Fruit fly (Drosophila melanogaster) whole organism, embryonic: ENCODE results near the gene CG31050.

Source experiments
- Adf1 ChIP-seq: fragments of 200-800 bp; sonication (Bioruptor generic); IDR thresholded peaks from 2 replicates; pipeline ENCODE4 v1.3.6; 2022; ENCODE audit warnings: missing biosample characterization, missing genetic modification characterization
- Aef1 ChIP-seq: fragments of 200-800 bp; sonication (Bioruptor generic); IDR thresholded peaks from 3 replicates; pipeline ENCODE4 v1.3.6; 2022; ENCODE audit warnings: missing biosample characterization, missing genetic modification characterization
- Awh ChIP-seq: fragments of 200-800 bp; sonication (Bioruptor generic); IDR thresholded peaks from 2 replicates; pipeline ENCODE4, ENCODE4 v1.3.6; 2022; ENCODE audit warnings: missing biosample characterization, missing genetic modification characterization
- Bgb ChIP-seq: fragments of 200-800 bp; sonication (Bioruptor generic); IDR thresholded peaks from 2 replicates; pipeline ENCODE4 v1.3.6; 2022; ENCODE audit warnings: missing biosample characterization, missing genetic modification characterization; ENCODE audit not compliant: partially characterized antibody
- CG10366 ChIP-seq: fragments of 200-800 bp; sonication (Bioruptor generic); IDR thresholded peaks from 2 replicates; pipeline ENCODE4 v1.3.6; 2022; ENCODE audit warnings: missing biosample characterization, missing genetic modification characterization
- CG10979 ChIP-seq: fragments of 200-800 bp; sonication (Bioruptor generic); optimal IDR thresholded peaks from 2 replicates; lab custom pipeline; 2018; ENCODE audit warnings: missing biosample characterization, mild to moderate bottlenecking, missing genetic modification characterization, moderate library complexity
- CG11398 ChIP-seq: fragments of 200-800 bp; sonication (Bioruptor generic); optimal IDR thresholded peaks from 2 replicates; lab custom pipeline; 2016; ENCODE audit warnings: missing biosample characterization, missing genetic modification characterization
- CG14710 ChIP-seq: fragments of 200-800 bp; sonication (Bioruptor generic); optimal IDR thresholded peaks from 3 replicates; lab custom pipeline; 2019; ENCODE audit warnings: missing biosample characterization, mild to moderate bottlenecking, missing genetic modification characterization, moderate library complexity
- CG15479 ChIP-seq: fragments of 200-800 bp; sonication (Bioruptor generic); optimal IDR thresholded peaks from 3 replicates; lab custom pipeline; 2019; ENCODE audit warnings: missing biosample characterization, mild to moderate bottlenecking, missing genetic modification characterization, moderate library complexity
- CG1603 ChIP-seq: fragments of 200-800 bp; sonication (Bioruptor generic); optimal IDR thresholded peaks from 2 replicates; lab custom pipeline; 2019; ENCODE audit warnings: missing biosample characterization, mild to moderate bottlenecking, missing genetic modification characterization, moderate library complexity
- CG17328 ChIP-seq: fragments of 200-800 bp; sonication (Bioruptor generic); IDR thresholded peaks from 2 replicates; pipeline ENCODE4 v1.3.6; 2022; ENCODE audit warnings: missing biosample characterization, missing genetic modification characterization
- CG17361 ChIP-seq: fragments of 200-800 bp; sonication (Bioruptor generic); IDR thresholded peaks from 3 replicates; pipeline ENCODE4 v1.3.6; 2022; ENCODE audit warnings: missing biosample characterization, missing genetic modification characterization
- CG17829 ChIP-seq: fragments of 200-800 bp; optimal IDR thresholded peaks from 2 replicates; lab custom pipeline; 2019; ENCODE audit warnings: missing biosample characterization, mild to moderate bottlenecking, missing genetic modification characterization, moderate library complexity
- CG18262 ChIP-seq: fragments of 200-800 bp; optimal IDR thresholded peaks from 3 replicates; lab custom pipeline; 2019; ENCODE audit warnings: missing biosample characterization, mild to moderate bottlenecking, missing genetic modification characterization, moderate library complexity
- CG2875 ChIP-seq: fragments of 200-800 bp; sonication (Bioruptor generic); optimal IDR thresholded peaks from 2 replicates; lab custom pipeline; 2017; ENCODE audit warnings: missing biosample characterization, mild to moderate bottlenecking, missing genetic modification characterization, missing genetic modification reagents
- CG31224 ChIP-seq: fragments of 200-800 bp; sonication (Bioruptor generic); IDR thresholded peaks from 2 replicates; pipeline ENCODE4 v1.3.6; 2022; ENCODE audit warnings: missing biosample characterization, missing genetic modification characterization
- CG31365 ChIP-seq: fragments of 200-800 bp; sonication (Bioruptor generic); optimal IDR thresholded peaks from 2 replicates; lab custom pipeline; 2018; ENCODE audit warnings: missing biosample characterization, mild to moderate bottlenecking, missing genetic modification characterization
- CG3726 ChIP-seq: fragments of 200-800 bp; sonication (Bioruptor generic); IDR thresholded peaks from 3 replicates; pipeline ENCODE4, ENCODE4 v1.3.6; 2022; ENCODE audit warnings: missing biosample characterization, missing genetic modification characterization
- CG4360 ChIP-seq: fragments of 200-800 bp; sonication (Bioruptor generic); IDR thresholded peaks from 2 replicates; pipeline ENCODE4 v1.3.6; 2022; ENCODE audit warnings: missing biosample characterization, missing genetic modification characterization
- CG4820 ChIP-seq: fragments of 200-800 bp; sonication (Bioruptor generic); optimal IDR thresholded peaks from 3 replicates; lab custom pipeline; 2016; ENCODE audit warnings: missing biosample characterization, missing genetic modification characterization
- CG5180 ChIP-seq: fragments of 200-800 bp; sonication (Bioruptor generic); optimal IDR thresholded peaks from 3 replicates; lab custom pipeline; 2017; ENCODE audit warnings: missing biosample characterization, missing genetic modification characterization, mild to moderate bottlenecking, moderate library complexity, missing genetic modification reagents
- CG8290 ChIP-seq, 3 experiments: fragments of 200-800 bp; sonication (Bioruptor generic); optimal IDR thresholded peaks; 2 replicates each; lab custom pipeline; 2016 to 2019; ENCODE audit warnings: missing biosample characterization in 3 of 3, missing genetic modification characterization in 3 of 3, mild to moderate bottlenecking in 2 of 3, moderate library complexity in 1 of 3
- Chrac-16 ChIP-seq: fragments of 200-800 bp; sonication (Bioruptor generic); optimal IDR thresholded peaks from 3 replicates; lab custom pipeline; 2016; ENCODE audit warnings: missing biosample characterization, missing genetic modification characterization
- D19A ChIP-seq: fragments of 200-800 bp; optimal IDR thresholded peaks from 3 replicates; lab custom pipeline; 2019; ENCODE audit warnings: missing biosample characterization, mild to moderate bottlenecking, missing genetic modification characterization, moderate library complexity
- Drgx ChIP-seq: fragments of 200-800 bp; sonication (Bioruptor generic); IDR thresholded peaks from 2 replicates; pipeline ENCODE4 v1.3.6; 2022; ENCODE audit warnings: missing biosample characterization, missing genetic modification characterization
- Eip74EF ChIP-seq, 2 experiments: fragments of 200-800 bp in 1 of 2; fragments of >200 bp in 1 of 2; sonication (Bioruptor generic) in 1 of 2; optimal IDR thresholded peaks; 2 replicates each; lab custom pipeline; 2017 to 2019; ENCODE audit warnings: missing biosample characterization in 2 of 2, missing genetic modification characterization in 2 of 2, mild to moderate bottlenecking in 1 of 2, moderate library complexity in 1 of 2
- Fer1 ChIP-seq: fragments of 200-800 bp; sonication (Bioruptor generic); optimal IDR thresholded peaks from 2 replicates; lab custom pipeline; 2017; ENCODE audit warnings: missing biosample characterization, mild to moderate bottlenecking, missing genetic modification characterization
- Sin3A ChIP-seq: fragments of >200 bp; optimal IDR thresholded peaks from 2 replicates; lab custom pipeline; 2018
- bowl ChIP-seq: fragments of 200-800 bp; sonication (Bioruptor generic); IDR thresholded peaks from 2 replicates; pipeline ENCODE4 v1.3.6; 2022; ENCODE audit warnings: missing biosample characterization, missing genetic modification characterization
- croc ChIP-seq: fragments of 200-800 bp; sonication (Bioruptor generic); conservative IDR thresholded peaks from 3 replicates; pipeline ENCODE4 v1.3.6; 2022; ENCODE audit warnings: missing biosample characterization, missing genetic modification characterization
- cwo ChIP-seq: fragments of 200-800 bp; sonication (Bioruptor generic); optimal IDR thresholded peaks from 3 replicates; lab custom pipeline; 2017; ENCODE audit warnings: missing biosample characterization, missing genetic modification characterization, mild to moderate bottlenecking, moderate library complexity, missing genetic modification reagents
- dimm ChIP-seq: fragments of 200-800 bp; sonication (Bioruptor generic); IDR thresholded peaks from 2 replicates; pipeline ENCODE4 v1.3.6; 2022; ENCODE audit warnings: missing biosample characterization, missing genetic modification characterization
- disco-r ChIP-seq: fragments of 200-800 bp; sonication (Bioruptor generic); optimal IDR thresholded peaks from 2 replicates; lab custom pipeline; 2016; ENCODE audit warnings: missing biosample characterization, missing genetic modification characterization
- fd64A ChIP-seq: fragments of 200-800 bp; sonication (Bioruptor generic); optimal IDR thresholded peaks from 3 replicates; lab custom pipeline; 2018; ENCODE audit warnings: missing biosample characterization, mild to moderate bottlenecking, missing genetic modification characterization
- gce ChIP-seq: fragments of 200-800 bp; sonication (Bioruptor generic); IDR thresholded peaks from 3 replicates; pipeline ENCODE4 v1.3.6; 2022; ENCODE audit warnings: missing biosample characterization, missing genetic modification characterization
- gsb ChIP-seq: fragments of 200-800 bp; sonication (Bioruptor generic); IDR thresholded peaks from 2 replicates; pipeline ENCODE4 v1.3.6; 2022; ENCODE audit warnings: missing biosample characterization, missing genetic modification characterization
- gsb-n ChIP-seq: fragments of 200-800 bp; sonication (Bioruptor generic); optimal IDR thresholded peaks from 3 replicates; lab custom pipeline; 2018; ENCODE audit warnings: missing biosample characterization, mild to moderate bottlenecking, missing genetic modification characterization
- kah ChIP-seq: fragments of 200-800 bp; sonication (Bioruptor generic); optimal IDR thresholded peaks from 2 replicates; lab custom pipeline; 2018; ENCODE audit warnings: missing biosample characterization, mild to moderate bottlenecking, missing genetic modification characterization
- klu ChIP-seq: fragments of 200-800 bp; sonication (Bioruptor generic); IDR thresholded peaks from 2 replicates; pipeline ENCODE4 v1.3.6; 2022; ENCODE audit warnings: missing biosample characterization, missing genetic modification characterization
- mam ChIP-seq: fragments of 200-800 bp; sonication (Bioruptor generic); optimal IDR thresholded peaks from 3 replicates; lab custom pipeline; 2016; ENCODE audit warnings: missing biosample characterization, missing genetic modification characterization
- nmo ChIP-seq: fragments of 200-800 bp; sonication (Bioruptor generic); optimal IDR thresholded peaks from 2 replicates; lab custom pipeline; 2018; ENCODE audit warnings: missing biosample characterization, mild to moderate bottlenecking, missing genetic modification characterization, moderate library complexity
- pfk ChIP-seq: fragments of 200-800 bp; sonication (Bioruptor generic); optimal IDR thresholded peaks from 2 replicates; lab custom pipeline; 2018; ENCODE audit warnings: missing biosample characterization, mild to moderate bottlenecking, missing genetic modification characterization, moderate library complexity
- psq ChIP-seq: fragments of 200-800 bp; sonication (Bioruptor generic); optimal IDR thresholded peaks from 2 replicates; lab custom pipeline; 2017; ENCODE audit warnings: missing biosample characterization, missing genetic modification characterization
- sc ChIP-seq, 3 experiments: fragments of >200 bp in 2 of 3; fragments of 200-800 bp in 1 of 3; sonication (Bioruptor generic) in 1 of 3; optimal IDR thresholded peaks; 2 replicates in 2 of 3; 3 replicates in 1 of 3; lab custom pipeline; 2017; ENCODE audit warnings: mild to moderate bottlenecking in 1 of 3, missing biosample characterization in 1 of 3, missing genetic modification characterization in 1 of 3, missing genetic modification reagents in 1 of 3
- slbo ChIP-seq: fragments of 200-800 bp; sonication (Bioruptor generic); IDR thresholded peaks from 2 replicates; pipeline ENCODE4 v1.3.6; 2022; ENCODE audit warnings: missing biosample characterization, missing genetic modification characterization
- sqz ChIP-seq: fragments of 200-800 bp; sonication (Bioruptor generic); optimal IDR thresholded peaks from 3 replicates; lab custom pipeline; 2018; ENCODE audit warnings: missing biosample characterization, mild to moderate bottlenecking, missing genetic modification characterization
- tgo ChIP-seq: fragments of 200-800 bp; sonication (Bioruptor generic); IDR thresholded peaks from 3 replicates; pipeline ENCODE4 v1.3.6; 2022; ENCODE audit warnings: missing biosample characterization, missing genetic modification characterization
- tna ChIP-seq: fragments of 200-800 bp; sonication (Bioruptor generic); IDR thresholded peaks from 2 replicates; pipeline ENCODE4 v1.3.6; 2022; ENCODE audit warnings: missing biosample characterization, missing genetic modification characterization; ENCODE audit not compliant: partially characterized antibody
- tup ChIP-seq: fragments of 200-800 bp; sonication (Bioruptor generic); optimal IDR thresholded peaks from 2 replicates; lab custom pipeline; 2016; ENCODE audit warnings: missing biosample characterization, mild to moderate bottlenecking, missing genetic modification characterization, moderate library complexity
- twi ChIP-seq: fragments of 200-800 bp; optimal IDR thresholded peaks from 2 replicates; lab custom pipeline; 2019; ENCODE audit warnings: missing biosample characterization, mild to moderate bottlenecking, missing genetic modification characterization, moderate library complexity
- unpg ChIP-seq: fragments of 200-800 bp; sonication (Bioruptor generic); optimal IDR thresholded peaks from 3 replicates; lab custom pipeline; 2018; ENCODE audit warnings: missing biosample characterization, mild to moderate bottlenecking, missing genetic modification characterization, moderate library complexity

Gene CG31050

dm6 chr3R:28630092-28630491 is 20.2 kb downstream of the CG31050 start (continued):
- no peak for TF ChIP-seq unpg (GFP tag; lab: Kevin White, UChicago)
- no peak for TF ChIP-seq CG3726 (GFP tag; lab: Robert Waterston, UW)
- TF ChIP-seq CG1603, result no peak
- TF ChIP-seq Aef1 (GFP tag; lab: Robert Waterston, UW), result no peak
- TF ChIP-seq CG18262, result peak; percentile 42
- no peak for TF ChIP-seq tna (GFP tag; lab: Robert Waterston, UW)
- no peak for TF ChIP-seq CG8290 (GFP tag; optimal IDR thresholded peaks at IDR 0.05; lab: Kevin White, UChicago)
- TF ChIP-seq CG8290 (tag; optimal IDR thresholded peaks at IDR 0.05; lab: Kevin White, UChicago), result no peak
- TF ChIP-seq sc (optimal IDR thresholded peaks at IDR 0.05; lab: Kevin White, UChicago), result no peak
- peak; percentile 13 for TF ChIP-seq sc (GFP tag; optimal IDR thresholded peaks at IDR 0.05; lab: Kevin White, UChicago)
- no peak for TF ChIP-seq klu
- TF ChIP-seq twi (tag; lab: Kevin White, UChicago), result no peak
- TF ChIP-seq gsb-n (tag; lab: Kevin White, UChicago), result no peak
- peak; percentile 1 for TF ChIP-seq CG4820 (GFP tag; lab: Kevin White, UChicago)
- TF ChIP-seq CG14710 (tag; lab: Kevin White, UChicago), result peak; percentile 24
- no peak for TF ChIP-seq CG17328 (GFP tag; lab: Robert Waterston, UW)
- 0 out of 3 replicates have a peak, but pooled peaks have one; percentile 26 for TF ChIP-seq CG17361
- TF ChIP-seq Chrac-16 (GFP tag; lab: Kevin White, UChicago), result no peak
- no peak for TF ChIP-seq mam
- peak; percentile 28 for TF ChIP-seq CG10979
- TF ChIP-seq CG15479, result no peak
- TF ChIP-seq disco-r (GFP tag; lab: Kevin White, UChicago), result no peak
- TF ChIP-seq CG10366, result no peak
- TF ChIP-seq Awh (GFP tag; lab: Robert Waterston, UW), result no peak
- TF ChIP-seq gsb (GFP tag; lab: Robert Waterston, UW), result no peak
- TF ChIP-seq CG31365, result no peak
- TF ChIP-seq croc (GFP tag; lab: Robert Waterston, UW), result no peak
- TF ChIP-seq slbo, result no peak
- no peak for TF ChIP-seq CG17829 (tag; lab: Kevin White, UChicago)
- TF ChIP-seq tup (GFP tag; lab: Kevin White, UChicago), result no peak
- TF ChIP-seq Drgx (GFP tag; lab: Robert Waterston, UW), result no peak
- TF ChIP-seq CG2875 (GFP tag; lab: Kevin White, UChicago), result no peak
- TF ChIP-seq Sin3A (lab: Kevin White, UChicago), result no peak
- no peak for TF ChIP-seq pfk (GFP tag; lab: Kevin White, UChicago)
- no peak for TF ChIP-seq CG4360 (GFP tag; lab: Robert Waterston, UW)
- no peak for TF ChIP-seq cwo (GFP tag; lab: Kevin White, UChicago)
- TF ChIP-seq sqz, result no peak
- TF ChIP-seq CG11398 (GFP tag; lab: Kevin White, UChicago), result no peak
- TF ChIP-seq Adf1 (GFP tag; lab: Robert Waterston, UW), result no peak
- no peak for TF ChIP-seq fd64A
- TF ChIP-seq D19A (tag; lab: Kevin White, UChicago), result peak; percentile 97
- no peak for TF ChIP-seq Bgb (GFP tag; lab: Robert Waterston, UW)
- TF ChIP-seq tgo (GFP tag; lab: Robert Waterston, UW), result no peak
- no peak for TF ChIP-seq Fer1 (GFP tag; lab: Kevin White, UChicago)
- TF ChIP-seq kah (GFP tag; lab: Kevin White, UChicago), result no peak
- TF ChIP-seq dimm (GFP tag; lab: Robert Waterston, UW), result no peak
- no peak for TF ChIP-seq CG5180 (GFP tag; lab: Kevin White, UChicago)
- no peak for TF ChIP-seq CG31224 (GFP tag; lab: Robert Waterston, UW)
- no peak for TF ChIP-seq gce
- TF ChIP-seq psq (GFP tag; lab: Kevin White, UChicago), result no peak
- TF ChIP-seq Eip74EF (GFP tag; optimal IDR thresholded peaks at IDR 0.05; lab: Kevin White, UChicago), result no peak
- no peak for TF ChIP-seq bowl
- TF ChIP-seq nmo (GFP tag; lab: Kevin White, UChicago), result peak; percentile 39
